Worm (Caenorhabditis elegans) whole organism, L1 larva: ENCODE results near the gene let-413.

Experiments used
- C04F5.9 ChIP-seq: sonication (generic microtip); optimal IDR thresholded peaks from 2 replicates; lab custom pipeline; 2016; ENCODE audit warnings: missing genetic modification characterization, missing compliant biosample characterization
- C16A3.4 ChIP-seq: fragments of 150-350 bp; optimal IDR thresholded peaks from 2 replicates; lab custom pipeline; 2014; ENCODE audit warnings: missing biosample characterization, missing genetic modification characterization
- F16B12.6 ChIP-seq: fragments of 150-350 bp; optimal IDR thresholded peaks from 2 replicates; lab custom pipeline; 2014; ENCODE audit warnings: missing biosample characterization, missing genetic modification characterization
- Y116A8C.19 ChIP-seq: sonication (generic microtip); optimal IDR thresholded peaks from 2 replicates; lab custom pipeline; 2016; ENCODE audit warnings: missing compliant biosample characterization, missing genetic modification characterization, borderline replicate concordance
- aly-2 ChIP-seq: fragments of 150-350 bp; optimal IDR thresholded peaks from 2 replicates; lab custom pipeline; 2014; ENCODE audit warnings: missing biosample characterization, missing genetic modification characterization
- ama-1 ChIP-seq: fragments of 150-350 bp; optimal IDR thresholded peaks from 2 replicates; lab custom pipeline; 2014
- blmp-1 ChIP-seq: fragments of 150-350 bp; optimal IDR thresholded peaks from 2 replicates; lab custom pipeline; 2014; ENCODE audit warnings: missing biosample characterization, missing genetic modification characterization
- ceh-63 ChIP-seq: fragments of 200-800 bp; sonication (Bioruptor generic); optimal IDR thresholded peaks from 2 replicates; lab custom pipeline; 2018; ENCODE audit warnings: mild to moderate bottlenecking, missing genetic modification characterization, missing compliant biosample characterization
- ceh-88 ChIP-seq: fragments of 200-800 bp; sonication (Bioruptor generic); IDR thresholded peaks from 2 replicates; pipeline ENCODE4 v1.3.6; 2022; ENCODE audit warnings: missing genetic modification characterization, missing compliant biosample characterization
- ceh-90 ChIP-seq: sonication (generic microtip); optimal IDR thresholded peaks from 2 replicates; lab custom pipeline; 2016; ENCODE audit warnings: missing genetic modification characterization, missing compliant biosample characterization
- ces-1 ChIP-seq: fragments of 150-350 bp; optimal IDR thresholded peaks from 2 replicates; lab custom pipeline; 2014; ENCODE audit warnings: missing biosample characterization, missing genetic modification reagents, missing genetic modification characterization
- dpl-1 ChIP-seq, 3 experiments: fragments of 150-350 bp in 2 of 3; sonication (generic microtip) in 1 of 3; optimal IDR thresholded peaks; 2 replicates each; lab custom pipeline; 2014 to 2017; ENCODE audit warnings: missing biosample characterization in 3 of 3, missing genetic modification characterization in 3 of 3, missing genetic modification reagents in 3 of 3
- efl-1 ChIP-seq, 4 experiments: fragments of 150-350 bp; optimal IDR thresholded peaks in 3 of 4; peaks in 1 of 4; 1 replicate in 1 of 4; 2 replicates in 3 of 4; lab custom pipeline; 2014; ENCODE audit warnings: missing biosample characterization in 2 of 4, missing genetic modification characterization in 2 of 4, missing genetic modification reagents in 2 of 4
- egl-13 ChIP-seq: sonication (generic microtip); optimal IDR thresholded peaks from 2 replicates; lab custom pipeline; 2016; ENCODE audit warnings: missing genotype, missing genetic modification reagents, missing genetic modification characterization, missing compliant biosample characterization
- elt-3 ChIP-seq, 6 experiments: fragments of 150-350 bp in 1 of 6; sonication (generic microtip); optimal IDR thresholded peaks; 2 replicates each; lab custom pipeline; 2017 to 2018; ENCODE audit warnings: missing biosample characterization in 6 of 6, missing genetic modification characterization in 6 of 6, inconsistent platforms in 1 of 6
- ets-5 ChIP-seq: fragments of 200-800 bp; sonication (Bioruptor generic); IDR thresholded peaks from 2 replicates; pipeline ENCODE4 v1.3.6; 2022; ENCODE audit warnings: missing genetic modification characterization, missing compliant biosample characterization
- fkh-4 ChIP-seq: sonication (generic microtip); optimal IDR thresholded peaks from 2 replicates; lab custom pipeline; 2016; ENCODE audit warnings: missing compliant biosample characterization, missing genetic modification characterization, borderline replicate concordance
- fkh-8 ChIP-seq: sonication (generic microtip); optimal IDR thresholded peaks from 2 replicates; lab custom pipeline; 2016; ENCODE audit warnings: mild to moderate bottlenecking, missing genetic modification characterization, missing compliant biosample characterization
- hlh-17 ChIP-seq: fragments of 200-800 bp; sonication (Bioruptor generic); optimal IDR thresholded peaks from 2 replicates; lab custom pipeline; 2018; ENCODE audit warnings: missing genetic modification characterization, mild to moderate bottlenecking, missing compliant biosample characterization, moderate library complexity, borderline replicate concordance
- hlh-4 ChIP-seq: sonication (generic microtip); optimal IDR thresholded peaks from 2 replicates; lab custom pipeline; 2016; ENCODE audit warnings: mild to moderate bottlenecking, missing genetic modification characterization, missing compliant biosample characterization
- isw-1 ChIP-seq: fragments of 200-800 bp; sonication (Bioruptor generic); IDR thresholded peaks from 2 replicates; pipeline ENCODE4 v1.3.6; 2022; ENCODE audit warnings: missing genetic modification characterization, missing compliant biosample characterization
- lin-14 ChIP-seq: fragments of 200-800 bp; sonication (Bioruptor generic); optimal IDR thresholded peaks from 2 replicates; lab custom pipeline; 2018; ENCODE audit warnings: mild to moderate bottlenecking, missing genetic modification characterization, moderate library complexity, missing compliant biosample characterization
- lin-15B ChIP-seq: fragments of 150-350 bp; sonication (generic microtip); optimal IDR thresholded peaks from 3 replicates; lab custom pipeline; 2014; ENCODE audit warnings: missing biosample characterization, missing genetic modification characterization
- lin-35 ChIP-seq, 2 experiments: fragments of 150-350 bp; optimal IDR thresholded peaks; 2 replicates each; lab custom pipeline; 2014; ENCODE audit warnings: missing biosample characterization in 2 of 2, missing genetic modification characterization in 2 of 2, missing genetic modification reagents in 2 of 2
- lin-39 ChIP-seq: fragments of 150-350 bp; optimal IDR thresholded peaks from 2 replicates; lab custom pipeline; 2014; ENCODE audit warnings: missing biosample characterization, missing genetic modification reagents, missing genetic modification characterization
- lir-3 ChIP-seq: sonication (generic microtip); optimal IDR thresholded peaks from 2 replicates; lab custom pipeline; 2016; ENCODE audit warnings: mild to moderate bottlenecking, missing genetic modification characterization, moderate library complexity, missing compliant biosample characterization; ENCODE audit not compliant: poor library complexity
- lsy-2 ChIP-seq, 2 experiments: fragments of 150-350 bp; optimal IDR thresholded peaks; 2 replicates each; lab custom pipeline; 2014; ENCODE audit warnings: missing biosample characterization in 2 of 2, missing genetic modification characterization in 2 of 2
- nhr-11 ChIP-seq: fragments of 150-350 bp; optimal IDR thresholded peaks from 2 replicates; lab custom pipeline; 2014; ENCODE audit warnings: missing biosample characterization, missing genetic modification characterization
- nhr-19 ChIP-seq: fragments of 200-800 bp; sonication (Bioruptor generic); conservative IDR thresholded peaks from 2 replicates; pipeline ENCODE4 v1.3.6; 2022; ENCODE audit warnings: missing genetic modification characterization, missing compliant biosample characterization
- nhr-20 ChIP-seq: sonication (generic microtip); optimal IDR thresholded peaks from 2 replicates; lab custom pipeline; 2016; ENCODE audit warnings: mild to moderate bottlenecking, missing genetic modification characterization, missing compliant biosample characterization
- nhr-237 ChIP-seq: fragments of 150-350 bp; optimal IDR thresholded peaks from 2 replicates; lab custom pipeline; 2014; ENCODE audit warnings: missing biosample characterization, missing genetic modification characterization
- nhr-28 ChIP-seq: fragments of 150-350 bp; optimal IDR thresholded peaks from 2 replicates; lab custom pipeline; 2014; ENCODE audit warnings: missing biosample characterization, missing genetic modification characterization
- nhr-47 ChIP-seq: sonication (generic microtip); optimal IDR thresholded peaks from 2 replicates; lab custom pipeline; 2016; ENCODE audit warnings: mild to moderate bottlenecking, missing genetic modification characterization, moderate library complexity, missing compliant biosample characterization
- nhr-76 ChIP-seq: sonication (generic microtip); optimal IDR thresholded peaks from 2 replicates; lab custom pipeline; 2017; ENCODE audit warnings: missing biosample characterization, missing genetic modification characterization
- nhr-85 ChIP-seq: sonication (generic microtip); peaks from one replicate; lab custom pipeline; 2016; ENCODE audit warnings: missing genetic modification characterization, inconsistent platforms, missing compliant biosample characterization
- pag-3 ChIP-seq: sonication (generic microtip); optimal IDR thresholded peaks from 2 replicates; lab custom pipeline; 2017; ENCODE audit warnings: missing genetic modification characterization, mild to moderate bottlenecking, missing compliant biosample characterization, antibody characterized with exemption, borderline replicate concordance; ENCODE audit not compliant: insufficient read depth
- pax-3 ChIP-seq: fragments of 200-800 bp; sonication (Bioruptor generic); optimal IDR thresholded peaks from 2 replicates; lab custom pipeline; 2018; ENCODE audit warnings: mild to moderate bottlenecking, missing genetic modification characterization, moderate library complexity, missing compliant biosample characterization
- pqm-1 ChIP-seq: sonication (generic microtip); optimal IDR thresholded peaks from 3 replicates; lab custom pipeline; 2017; ENCODE audit warnings: missing biosample characterization, missing genetic modification characterization
- snpc-4 ChIP-seq: fragments of 150-350 bp; optimal IDR thresholded peaks from 2 replicates; lab custom pipeline; 2014; ENCODE audit warnings: missing biosample characterization, missing genetic modification characterization
- snu-23 ChIP-seq: sonication (generic microtip); optimal IDR thresholded peaks from 2 replicates; lab custom pipeline; 2016; ENCODE audit warnings: missing genetic modification characterization, missing compliant biosample characterization
- sox-4 ChIP-seq: sonication (generic microtip); optimal IDR thresholded peaks from 2 replicates; lab custom pipeline; 2016; ENCODE audit warnings: missing genetic modification characterization, missing compliant biosample characterization
- sptf-1 ChIP-seq: fragments of 150-350 bp; optimal IDR thresholded peaks from 2 replicates; lab custom pipeline; 2014; ENCODE audit warnings: missing biosample characterization, missing genetic modification characterization
- sup-37 ChIP-seq: fragments of 200-800 bp; sonication (Bioruptor generic); optimal IDR thresholded peaks from 2 replicates; lab custom pipeline; 2018; ENCODE audit warnings: mild to moderate bottlenecking, missing genetic modification characterization, missing compliant biosample characterization
- swsn-7 ChIP-seq: sonication (generic microtip); optimal IDR thresholded peaks from 2 replicates; lab custom pipeline; 2016; ENCODE audit warnings: missing genetic modification characterization, missing compliant biosample characterization
- unc-30 ChIP-seq: sonication (generic microtip); optimal IDR thresholded peaks from 2 replicates; lab custom pipeline; 2017; ENCODE audit warnings: missing biosample characterization, missing genetic modification characterization
- unc-86 ChIP-seq: sonication (generic microtip); optimal IDR thresholded peaks from 2 replicates; lab custom pipeline; 2016; ENCODE audit warnings: missing genetic modification characterization, missing compliant biosample characterization
- vab-15 ChIP-seq: sonication (generic microtip); optimal IDR thresholded peaks from 2 replicates; lab custom pipeline; 2017; ENCODE audit warnings: missing genotype, mild to moderate bottlenecking, missing genetic modification characterization, missing compliant biosample characterization
- zag-1 ChIP-seq: fragments of 150-350 bp; optimal IDR thresholded peaks from 2 replicates; lab custom pipeline; 2014; ENCODE audit warnings: missing biosample characterization, missing genetic modification characterization
- ztf-11 ChIP-seq, 2 experiments: sonication (generic microtip); optimal IDR thresholded peaks; 2 replicates each; lab custom pipeline; 2016 to 2017; ENCODE audit warnings: missing genetic modification characterization in 2 of 2, missing biosample characterization in 1 of 2, missing compliant biosample characterization in 1 of 2

The let-413 gene

ce11 chrV:7980993-7981595, 3.5 kb upstream of the let-413 start, which contains the start of gene F26D11.1:
F26D11.1 (plus strand) TSS chrV:7981545.
- TF ChIP-seq fkh-4 (tag; lab: Kevin White, UChicago) (no peak), elt-3 (tag; optimal IDR thresholded peaks at IDR 0.05; lab: Kevin White, UChicago) (peak in 1 of 6 experiments; percentile 16), dpl-1 (GFP tag; optimal IDR thresholded peaks at IDR 0.05; lab: Kevin White, UChicago) (peak in 1 of 3 experiments; percentile 3), hlh-4 (no peak), nhr-47 (tag; lab: Kevin White, UChicago) (no peak), lin-35 (GFP tag; optimal IDR thresholded peaks at IDR 0.05; lab: Kevin White, UChicago) (peak in 1 of 2 experiments; percentile 8)

ce11 chrV:7980370-7980987, 2.9 kb upstream of the let-413 start:
- TF ChIP-seq ceh-90: no peak
- TF ChIP-seq unc-86 (tag; lab: Kevin White, UChicago): no peak
- TF ChIP-seq nhr-20 (tag; lab: Kevin White, UChicago): no peak
- TF ChIP-seq sptf-1 (tag; lab: Kevin White, UChicago): no peak
- no peak for TF ChIP-seq swsn-7 (tag; lab: Kevin White, UChicago)
- no peak for TF ChIP-seq nhr-28 (tag; lab: Kevin White, UChicago)
- TF ChIP-seq nhr-85 (tag; lab: Kevin White, UChicago): no peak
- peak in 1 of 3 experiments; percentile 1 for TF ChIP-seq dpl-1 (GFP tag; optimal IDR thresholded peaks at IDR 0.05; lab: Kevin White, UChicago)
- TF ChIP-seq nhr-11 (tag; lab: Kevin White, UChicago): no peak
- TF ChIP-seq Y116A8C.19 (tag; lab: Kevin White, UChicago): no peak
- no peak for TF ChIP-seq vab-15 (tag; lab: Kevin White, UChicago)
- TF ChIP-seq egl-13 (tag; lab: Kevin White, UChicago): no peak
- no peak for TF ChIP-seq sup-37 (GFP tag; lab: Kevin White, UChicago)
- TF ChIP-seq fkh-4 (tag; lab: Kevin White, UChicago): no peak
- no peak for TF ChIP-seq lin-35 (GFP tag; optimal IDR thresholded peaks at IDR 0.05; lab: Kevin White, UChicago)
- no peak for TF ChIP-seq ets-5 (GFP tag; lab: Robert Waterston, UW)
- no peak for TF ChIP-seq C16A3.4 (tag; lab: Kevin White, UChicago)
- no peak for TF ChIP-seq snu-23 (GFP tag; lab: Kevin White, UChicago)
- TF ChIP-seq isw-1 (GFP tag; lab: Robert Waterston, UW): no peak
- TF ChIP-seq ceh-63 (GFP tag; lab: Kevin White, UChicago): no peak
- no peak for TF ChIP-seq nhr-76 (tag; lab: Kevin White, UChicago)
- no peak for TF ChIP-seq C04F5.9
- no peak for TF ChIP-seq zag-1
- TF ChIP-seq ceh-88 (GFP tag; lab: Robert Waterston, UW): no peak
- no peak for TF ChIP-seq ama-1
- TF ChIP-seq unc-30 (tag; lab: Kevin White, UChicago): no peak
- TF ChIP-seq ztf-11 (tag; optimal IDR thresholded peaks at IDR 0.05; lab: Kevin White, UChicago): no peak
- no peak for TF ChIP-seq sox-4
- TF ChIP-seq pax-3: no peak
- no peak for TF ChIP-seq snpc-4 (tag; lab: Kevin White, UChicago)
- TF ChIP-seq lsy-2 (tag; optimal IDR thresholded peaks at IDR 0.05; lab: Kevin White, UChicago): peak; percentile 18 to 42
- TF ChIP-seq pqm-1 (tag; lab: Kevin White, UChicago): no peak
- TF ChIP-seq ces-1 (GFP tag; lab: Kevin White, UChicago): no peak
- TF ChIP-seq lir-3: no peak
- no peak for TF ChIP-seq nhr-237 (tag; lab: Kevin White, UChicago)
- no peak for TF ChIP-seq efl-1 (optimal IDR thresholded peaks at IDR 0.05; lab: Kevin White, UChicago)
- peak in 1 of 2 experiments; percentile 48 for TF ChIP-seq efl-1 (GFP tag; optimal IDR thresholded peaks at IDR 0.05 in 1 of 2; lab: Kevin White, UChicago)
- TF ChIP-seq pag-3 (tag; lab: Kevin White, UChicago): no peak
- TF ChIP-seq nhr-19: no peak
- TF ChIP-seq lin-14 (GFP tag; lab: Kevin White, UChicago): peak; percentile 89
- no peak for TF ChIP-seq hlh-17 (GFP tag; lab: Kevin White, UChicago)
- no peak for TF ChIP-seq aly-2 (tag; lab: Kevin White, UChicago)
- no peak for TF ChIP-seq F16B12.6 (tag; lab: Kevin White, UChicago)
- TF ChIP-seq lin-39 (tag; lab: Kevin White, UChicago): no peak
- peak; percentile 46 for TF ChIP-seq blmp-1 (tag; lab: Kevin White, UChicago)
- no peak for TF ChIP-seq lin-15B
- TF ChIP-seq fkh-8: peak; percentile 10
